Worm (Caenorhabditis elegans) whole organism, L1 larva: ENCODE results near the gene C50B8.5.
A peak's percentile ranks its signal among the peaks of the same experiment; 100 is the strongest.

Experiments
- C16A3.4 ChIP-seq: fragments of 150-350 bp; optimal IDR thresholded peaks from 2 replicates; lab custom pipeline; 2014; ENCODE audit warnings: missing biosample characterization, missing genetic modification characterization
- Y116A8C.19 ChIP-seq: sonication (generic microtip); optimal IDR thresholded peaks from 2 replicates; lab custom pipeline; 2016; ENCODE audit warnings: missing compliant biosample characterization, missing genetic modification characterization, borderline replicate concordance
- aly-2 ChIP-seq: fragments of 150-350 bp; optimal IDR thresholded peaks from 2 replicates; lab custom pipeline; 2014; ENCODE audit warnings: missing biosample characterization, missing genetic modification characterization
- ama-1 ChIP-seq: fragments of 150-350 bp; optimal IDR thresholded peaks from 2 replicates; lab custom pipeline; 2014
- blmp-1 ChIP-seq: fragments of 150-350 bp; optimal IDR thresholded peaks from 2 replicates; lab custom pipeline; 2014; ENCODE audit warnings: missing biosample characterization, missing genetic modification characterization
- ceh-63 ChIP-seq: fragments of 200-800 bp; sonication (Bioruptor generic); optimal IDR thresholded peaks from 2 replicates; lab custom pipeline; 2018; ENCODE audit warnings: mild to moderate bottlenecking, missing genetic modification characterization, missing compliant biosample characterization
- ceh-88 ChIP-seq: fragments of 200-800 bp; sonication (Bioruptor generic); IDR thresholded peaks from 2 replicates; pipeline ENCODE4 v1.3.6; 2022; ENCODE audit warnings: missing genetic modification characterization, missing compliant biosample characterization
- ceh-90 ChIP-seq: sonication (generic microtip); optimal IDR thresholded peaks from 2 replicates; lab custom pipeline; 2016; ENCODE audit warnings: missing genetic modification characterization, missing compliant biosample characterization
- dsc-1 ChIP-seq: sonication (generic microtip); optimal IDR thresholded peaks from 2 replicates; lab custom pipeline; 2016; ENCODE audit warnings: mild to moderate bottlenecking, missing genetic modification characterization, missing compliant biosample characterization
- efl-1 ChIP-seq, 4 experiments: fragments of 150-350 bp; optimal IDR thresholded peaks in 3 of 4; peaks in 1 of 4; 1 replicate in 1 of 4; 2 replicates in 3 of 4; lab custom pipeline; 2014; ENCODE audit warnings: missing biosample characterization in 2 of 4, missing genetic modification characterization in 2 of 4, missing genetic modification reagents in 2 of 4
- egl-27 ChIP-seq, 2 experiments: fragments of 150-350 bp in 1 of 2; sonication (generic microtip); optimal IDR thresholded peaks; 3 replicates each; lab custom pipeline; 2017 to 2018; ENCODE audit warnings: missing biosample characterization in 2 of 2, missing genetic modification characterization in 2 of 2, missing genetic modification reagents in 2 of 2
- ets-5 ChIP-seq: fragments of 200-800 bp; sonication (Bioruptor generic); IDR thresholded peaks from 2 replicates; pipeline ENCODE4 v1.3.6; 2022; ENCODE audit warnings: missing genetic modification characterization, missing compliant biosample characterization
- fkh-4 ChIP-seq: sonication (generic microtip); optimal IDR thresholded peaks from 2 replicates; lab custom pipeline; 2016; ENCODE audit warnings: missing compliant biosample characterization, missing genetic modification characterization, borderline replicate concordance
- fkh-8 ChIP-seq: sonication (generic microtip); optimal IDR thresholded peaks from 2 replicates; lab custom pipeline; 2016; ENCODE audit warnings: mild to moderate bottlenecking, missing genetic modification characterization, missing compliant biosample characterization
- grh-1 ChIP-seq: fragments of 200-800 bp; sonication (Bioruptor generic); IDR thresholded peaks from 2 replicates; pipeline ENCODE4 v1.3.6; 2022; ENCODE audit warnings: missing genetic modification reagents, missing genetic modification characterization, missing compliant biosample characterization
- hlh-17 ChIP-seq: fragments of 200-800 bp; sonication (Bioruptor generic); optimal IDR thresholded peaks from 2 replicates; lab custom pipeline; 2018; ENCODE audit warnings: missing genetic modification characterization, mild to moderate bottlenecking, missing compliant biosample characterization, moderate library complexity, borderline replicate concordance
- hpl-2 ChIP-seq: fragments of 150-350 bp; optimal IDR thresholded peaks from 2 replicates; lab custom pipeline; 2014; ENCODE audit warnings: missing biosample characterization, missing genetic modification reagents, missing genetic modification characterization
- jun-1 ChIP-seq: fragments of 150-350 bp; optimal IDR thresholded peaks from 2 replicates; lab custom pipeline; 2014; ENCODE audit warnings: missing biosample characterization, missing genetic modification reagents, missing genetic modification characterization
- lin-14 ChIP-seq: fragments of 200-800 bp; sonication (Bioruptor generic); optimal IDR thresholded peaks from 2 replicates; lab custom pipeline; 2018; ENCODE audit warnings: mild to moderate bottlenecking, missing genetic modification characterization, moderate library complexity, missing compliant biosample characterization
- lir-3 ChIP-seq: sonication (generic microtip); optimal IDR thresholded peaks from 2 replicates; lab custom pipeline; 2016; ENCODE audit warnings: mild to moderate bottlenecking, missing genetic modification characterization, moderate library complexity, missing compliant biosample characterization; ENCODE audit not compliant: poor library complexity
- mab-9 ChIP-seq: fragments of 200-800 bp; sonication (Bioruptor generic); IDR thresholded peaks from 2 replicates; pipeline ENCODE4 v1.3.6; 2022; ENCODE audit warnings: missing genetic modification reagents, missing genetic modification characterization, missing compliant biosample characterization
- nhr-11 ChIP-seq: fragments of 150-350 bp; optimal IDR thresholded peaks from 2 replicates; lab custom pipeline; 2014; ENCODE audit warnings: missing biosample characterization, missing genetic modification characterization
- nhr-237 ChIP-seq: fragments of 150-350 bp; optimal IDR thresholded peaks from 2 replicates; lab custom pipeline; 2014; ENCODE audit warnings: missing biosample characterization, missing genetic modification characterization
- nhr-47 ChIP-seq: sonication (generic microtip); optimal IDR thresholded peaks from 2 replicates; lab custom pipeline; 2016; ENCODE audit warnings: mild to moderate bottlenecking, missing genetic modification characterization, moderate library complexity, missing compliant biosample characterization
- nhr-77 ChIP-seq: fragments of 150-350 bp; optimal IDR thresholded peaks from 2 replicates; lab custom pipeline; 2014; ENCODE audit warnings: missing biosample characterization, missing genetic modification characterization
- nhr-84 ChIP-seq: sonication (generic microtip); optimal IDR thresholded peaks from 2 replicates; lab custom pipeline; 2017; ENCODE audit warnings: missing biosample characterization, missing genetic modification characterization
- nhr-85 ChIP-seq: sonication (generic microtip); peaks from one replicate; lab custom pipeline; 2016; ENCODE audit warnings: missing genetic modification characterization, inconsistent platforms, missing compliant biosample characterization
- nhr-90 ChIP-seq: sonication (generic microtip); optimal IDR thresholded peaks from 2 replicates; lab custom pipeline; 2016; ENCODE audit warnings: mild to moderate bottlenecking, missing genetic modification characterization, missing compliant biosample characterization; ENCODE audit not compliant: poor library complexity
- pqm-1 ChIP-seq: sonication (generic microtip); optimal IDR thresholded peaks from 3 replicates; lab custom pipeline; 2017; ENCODE audit warnings: missing biosample characterization, missing genetic modification characterization
- rnt-1 ChIP-seq: sonication (generic microtip); optimal IDR thresholded peaks from 2 replicates; lab custom pipeline; 2016; ENCODE audit warnings: mild to moderate bottlenecking, missing genetic modification characterization, moderate library complexity, missing compliant biosample characterization
- skn-1 ChIP-seq: fragments of 150-350 bp; optimal IDR thresholded peaks from 2 replicates; lab custom pipeline; 2014; ENCODE audit warnings: missing biosample characterization, missing genetic modification characterization
- snpc-4 ChIP-seq: fragments of 150-350 bp; optimal IDR thresholded peaks from 2 replicates; lab custom pipeline; 2014; ENCODE audit warnings: missing biosample characterization, missing genetic modification characterization
- snu-23 ChIP-seq: sonication (generic microtip); optimal IDR thresholded peaks from 2 replicates; lab custom pipeline; 2016; ENCODE audit warnings: missing genetic modification characterization, missing compliant biosample characterization
- tlp-1 ChIP-seq: fragments of 150-350 bp; optimal IDR thresholded peaks from 2 replicates; lab custom pipeline; 2014; ENCODE audit warnings: missing biosample characterization, missing genetic modification characterization
- unc-30 ChIP-seq: sonication (generic microtip); optimal IDR thresholded peaks from 2 replicates; lab custom pipeline; 2017; ENCODE audit warnings: missing biosample characterization, missing genetic modification characterization
- unc-62 ChIP-seq: fragments of 150-350 bp; optimal IDR thresholded peaks from 2 replicates; lab custom pipeline; 2014; ENCODE audit warnings: missing biosample characterization, missing genetic modification reagents, missing genetic modification characterization
- xbp-1 ChIP-seq: sonication (generic microtip); optimal IDR thresholded peaks from 2 replicates; lab custom pipeline; 2016; ENCODE audit warnings: missing genetic modification characterization, missing compliant biosample characterization
- zag-1 ChIP-seq: fragments of 150-350 bp; optimal IDR thresholded peaks from 2 replicates; lab custom pipeline; 2014; ENCODE audit warnings: missing biosample characterization, missing genetic modification characterization
- ztf-4 ChIP-seq: fragments of 150-350 bp; optimal IDR thresholded peaks from 2 replicates; lab custom pipeline; 2014; ENCODE audit warnings: missing biosample characterization, missing genetic modification characterization

Gene C50B8.5

ce11 chrV:13591504-13592174, 10.9 kb downstream of the C50B8.5 start, which contains the start of gene tbcb-1 (continued):
- no peak for TF ChIP-seq grh-1 (GFP tag; lab: Robert Waterston, UW)
- TF ChIP-seq, all 84 proteins: peak for 24

DNA sequence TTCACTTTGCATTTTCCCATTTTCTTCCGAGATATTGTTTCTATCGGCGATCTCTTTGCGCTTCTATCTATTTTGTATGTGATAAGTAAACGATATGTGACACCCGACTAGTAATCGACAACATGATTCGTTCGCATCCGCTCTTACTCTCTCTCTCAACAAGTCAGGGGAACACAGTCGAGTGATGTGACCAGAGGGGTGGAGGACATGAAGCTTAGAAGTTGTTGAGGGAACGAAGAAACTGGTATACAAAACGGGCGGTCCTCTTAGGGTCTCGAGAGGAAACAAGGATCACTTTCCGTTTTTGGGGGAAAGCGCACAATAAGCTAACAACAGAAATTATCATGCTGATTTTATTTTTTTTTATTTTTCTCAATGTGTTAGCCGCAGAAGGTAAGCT, 12.3 kb downstream of the C50B8.5 start, which contains the start of gene F53F4.4:
F53F4.4 (plus strand) TSS at position 301 of the 400 bp plus-strand sequence.
- no peak for TF ChIP-seq snpc-4 (tag; lab: Kevin White, UChicago)
- peak; percentile 59 for TF ChIP-seq blmp-1 (tag; lab: Kevin White, UChicago)
- no peak for TF ChIP-seq ceh-63
- no peak for TF ChIP-seq Y116A8C.19
- TF ChIP-seq rnt-1 (tag; lab: Kevin White, UChicago), result no peak
- TF ChIP-seq nhr-77 (tag; lab: Kevin White, UChicago), result no peak
- no peak for TF ChIP-seq ztf-4
- no peak for TF ChIP-seq lin-14
- TF ChIP-seq fkh-4 (tag; lab: Kevin White, UChicago), result no peak
- no peak for TF ChIP-seq nhr-47 (tag; lab: Kevin White, UChicago)
- TF ChIP-seq efl-1 (optimal IDR thresholded peaks at IDR 0.05; lab: Kevin White, UChicago), result no peak
- TF ChIP-seq efl-1 (GFP tag; optimal IDR thresholded peaks at IDR 0.05 in 1 of 2; lab: Kevin White, UChicago), result peak in 1 of 2 experiments; percentile 67

ce11 chrV:13598370-13598769, 17.6 kb downstream of the C50B8.5 start:
- no peak for TF ChIP-seq aly-2 (tag; lab: Kevin White, UChicago)
- TF ChIP-seq zag-1 (tag; lab: Kevin White, UChicago), result no peak
- no peak for TF ChIP-seq unc-30
- no peak for TF ChIP-seq lir-3 (tag; lab: Kevin White, UChicago)
- TF ChIP-seq pqm-1 (tag; lab: Kevin White, UChicago), result no peak
- no peak for TF ChIP-seq efl-1 (optimal IDR thresholded peaks at IDR 0.05; lab: Kevin White, UChicago)
- TF ChIP-seq efl-1 (GFP tag; optimal IDR thresholded peaks at IDR 0.05 in 1 of 2; lab: Kevin White, UChicago), result no peak
- no peak for TF ChIP-seq jun-1 (tag; lab: Kevin White, UChicago)
- no peak for TF ChIP-seq blmp-1 (tag; lab: Kevin White, UChicago)
- TF ChIP-seq ceh-90, result no peak
- TF ChIP-seq egl-27 (tag; optimal IDR thresholded peaks at IDR 0.05; lab: Kevin White, UChicago), result no peak
- TF ChIP-seq hlh-17, result no peak
- no peak for TF ChIP-seq rnt-1 (tag; lab: Kevin White, UChicago)
- TF ChIP-seq nhr-11 (tag; lab: Kevin White, UChicago), result no peak
- TF ChIP-seq skn-1 (tag; lab: Kevin White, UChicago), result no peak

ce11 chrV:13600882-13601281, 20.1 kb downstream of the C50B8.5 start, which contains the start of gene rdy-2:
TSS of gene rdy-2 (minus strand) at chrV:13600982.
- no peak for TF ChIP-seq efl-1 (optimal IDR thresholded peaks at IDR 0.05; lab: Kevin White, UChicago)
- peak in 1 of 2 experiments; percentile 53 for TF ChIP-seq efl-1 (GFP tag; optimal IDR thresholded peaks at IDR 0.05 in 1 of 2; lab: Kevin White, UChicago)
- TF ChIP-seq blmp-1 (tag; lab: Kevin White, UChicago), result peak; percentile 10
- no peak for TF ChIP-seq hpl-2

DNA sequence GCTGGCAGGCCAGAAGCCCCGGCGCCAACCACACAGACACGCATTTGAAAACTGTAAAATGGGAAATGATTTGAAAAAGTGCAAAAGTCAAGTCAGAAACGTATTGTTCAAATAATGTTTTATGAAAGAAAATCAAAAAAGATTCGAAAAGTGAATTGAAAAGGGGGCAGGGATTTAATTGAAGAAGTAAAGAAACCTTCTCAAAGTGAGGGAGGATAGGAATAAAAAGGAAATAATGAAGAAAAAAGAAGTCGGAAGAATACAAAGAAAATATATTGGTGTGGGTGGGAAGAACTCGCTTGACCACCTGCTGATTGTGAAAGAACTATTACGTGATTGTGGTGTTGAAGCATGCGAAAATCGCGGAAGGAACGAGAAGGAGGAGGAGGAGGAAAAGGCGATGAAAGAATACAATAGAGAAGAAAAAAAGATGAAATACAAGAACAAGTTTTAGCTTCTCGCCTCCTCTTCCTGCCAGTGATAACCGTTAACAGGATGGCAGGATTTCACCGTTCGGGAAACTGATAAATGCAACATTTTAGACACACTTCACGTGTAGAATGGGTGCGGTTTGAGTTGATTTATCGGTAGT, 26.0 kb downstream of the C50B8.5 start, which contains the start of gene fmo-4:
fmo-4 (minus strand) TSS at position 51 of the 592 bp plus-strand sequence.
- TF ChIP-seq blmp-1 (tag; lab: Kevin White, UChicago), result peak; percentile 23
- TF ChIP-seq nhr-77 (tag; lab: Kevin White, UChicago), result no peak

- no peak for TF ChIP-seq ama-1 (lab: Kevin White, UChicago)
- no peak for TF ChIP-seq fkh-8 (tag; lab: Kevin White, UChicago)
- no peak for TF ChIP-seq ceh-88 (GFP tag; lab: Robert Waterston, UW)
- TF ChIP-seq tlp-1, result no peak
- no peak for TF ChIP-seq ets-5
- no peak for TF ChIP-seq nhr-47 (tag; lab: Kevin White, UChicago)
- TF ChIP-seq nhr-84, result no peak
- no peak for TF ChIP-seq nhr-237
- no peak for TF ChIP-seq nhr-77 (tag; lab: Kevin White, UChicago)
- TF ChIP-seq unc-62 (GFP tag; lab: Kevin White, UChicago), result no peak
- TF ChIP-seq unc-30, result no peak
- TF ChIP-seq xbp-1 (tag; lab: Kevin White, UChicago), result no peak
- peak; percentile 92 for TF ChIP-seq nhr-85 (tag; lab: Kevin White, UChicago)
- TF ChIP-seq ztf-4, result no peak
- no peak for TF ChIP-seq ceh-90
- no peak for TF ChIP-seq C16A3.4
- TF ChIP-seq nhr-90 (tag; lab: Kevin White, UChicago), result peak; percentile 15
- no peak for TF ChIP-seq mab-9 (GFP tag; lab: Robert Waterston, UW)
- no peak for TF ChIP-seq dsc-1
- TF ChIP-seq fkh-4 (tag; lab: Kevin White, UChicago), result no peak
- peak; percentile 46 for TF ChIP-seq snu-23 (GFP tag; lab: Kevin White, UChicago)
- no peak for TF ChIP-seq hpl-2
Observed at ce11 chrV:13608486-13608885, 27.7 kb downstream of the C50B8.5 start.
